Worm (Caenorhabditis elegans) whole organism, L1 larva: ENCODE results near the gene spe-41.

ENCODE experiments used
- C34B4.2 ChIP-seq: sonication (generic microtip); optimal IDR thresholded peaks from 2 replicates; lab custom pipeline; 2017; ENCODE audit warnings: mild to moderate bottlenecking, missing genetic modification characterization, missing compliant biosample characterization
- alr-1 ChIP-seq: fragments of 200-800 bp; sonication (Bioruptor generic); optimal IDR thresholded peaks from 2 replicates; lab custom pipeline; 2018; ENCODE audit warnings: borderline replicate concordance, mild to moderate bottlenecking, missing genetic modification characterization, missing compliant biosample characterization
- blmp-1 ChIP-seq: fragments of 150-350 bp; optimal IDR thresholded peaks from 2 replicates; lab custom pipeline; 2014; ENCODE audit warnings: missing biosample characterization, missing genetic modification characterization
- ceh-63 ChIP-seq: fragments of 200-800 bp; sonication (Bioruptor generic); optimal IDR thresholded peaks from 2 replicates; lab custom pipeline; 2018; ENCODE audit warnings: mild to moderate bottlenecking, missing genetic modification characterization, missing compliant biosample characterization
- ces-1 ChIP-seq: fragments of 150-350 bp; optimal IDR thresholded peaks from 2 replicates; lab custom pipeline; 2014; ENCODE audit warnings: missing biosample characterization, missing genetic modification reagents, missing genetic modification characterization
- dpl-1 ChIP-seq, 3 experiments: fragments of 150-350 bp in 2 of 3; sonication (generic microtip) in 1 of 3; optimal IDR thresholded peaks; 2 replicates each; lab custom pipeline; 2014 to 2017; ENCODE audit warnings: missing biosample characterization in 3 of 3, missing genetic modification characterization in 3 of 3, missing genetic modification reagents in 3 of 3
- dsc-1 ChIP-seq: sonication (generic microtip); optimal IDR thresholded peaks from 2 replicates; lab custom pipeline; 2016; ENCODE audit warnings: mild to moderate bottlenecking, missing genetic modification characterization, missing compliant biosample characterization
- efl-1 ChIP-seq, 4 experiments: fragments of 150-350 bp; optimal IDR thresholded peaks in 3 of 4; peaks in 1 of 4; 1 replicate in 1 of 4; 2 replicates in 3 of 4; lab custom pipeline; 2014; ENCODE audit warnings: missing biosample characterization in 2 of 4, missing genetic modification characterization in 2 of 4, missing genetic modification reagents in 2 of 4
- ets-5 ChIP-seq: fragments of 200-800 bp; sonication (Bioruptor generic); IDR thresholded peaks from 2 replicates; pipeline ENCODE4 v1.3.6; 2022; ENCODE audit warnings: missing genetic modification characterization, missing compliant biosample characterization
- fkh-8 ChIP-seq: sonication (generic microtip); optimal IDR thresholded peaks from 2 replicates; lab custom pipeline; 2016; ENCODE audit warnings: mild to moderate bottlenecking, missing genetic modification characterization, missing compliant biosample characterization
- grh-1 ChIP-seq: fragments of 200-800 bp; sonication (Bioruptor generic); IDR thresholded peaks from 2 replicates; pipeline ENCODE4 v1.3.6; 2022; ENCODE audit warnings: missing genetic modification reagents, missing genetic modification characterization, missing compliant biosample characterization
- hlh-17 ChIP-seq: fragments of 200-800 bp; sonication (Bioruptor generic); optimal IDR thresholded peaks from 2 replicates; lab custom pipeline; 2018; ENCODE audit warnings: missing genetic modification characterization, mild to moderate bottlenecking, missing compliant biosample characterization, moderate library complexity, borderline replicate concordance
- hlh-4 ChIP-seq: sonication (generic microtip); optimal IDR thresholded peaks from 2 replicates; lab custom pipeline; 2016; ENCODE audit warnings: mild to moderate bottlenecking, missing genetic modification characterization, missing compliant biosample characterization
- hpl-2 ChIP-seq: fragments of 150-350 bp; optimal IDR thresholded peaks from 2 replicates; lab custom pipeline; 2014; ENCODE audit warnings: missing biosample characterization, missing genetic modification reagents, missing genetic modification characterization
- irx-1 ChIP-seq: sonication (generic microtip); optimal IDR thresholded peaks from 2 replicates; lab custom pipeline; 2016; ENCODE audit warnings: missing genetic modification characterization, missing compliant biosample characterization
- jun-1 ChIP-seq: fragments of 150-350 bp; optimal IDR thresholded peaks from 2 replicates; lab custom pipeline; 2014; ENCODE audit warnings: missing biosample characterization, missing genetic modification reagents, missing genetic modification characterization
- lin-13 ChIP-seq: fragments of 150-350 bp; optimal IDR thresholded peaks from 2 replicates; lab custom pipeline; 2014; ENCODE audit warnings: missing biosample characterization, missing genetic modification reagents, missing genetic modification characterization
- lin-35 ChIP-seq, 2 experiments: fragments of 150-350 bp; optimal IDR thresholded peaks; 2 replicates each; lab custom pipeline; 2014; ENCODE audit warnings: missing biosample characterization in 2 of 2, missing genetic modification characterization in 2 of 2, missing genetic modification reagents in 2 of 2
- lin-39 ChIP-seq: fragments of 150-350 bp; optimal IDR thresholded peaks from 2 replicates; lab custom pipeline; 2014; ENCODE audit warnings: missing biosample characterization, missing genetic modification reagents, missing genetic modification characterization
- lir-3 ChIP-seq: sonication (generic microtip); optimal IDR thresholded peaks from 2 replicates; lab custom pipeline; 2016; ENCODE audit warnings: mild to moderate bottlenecking, missing genetic modification characterization, moderate library complexity, missing compliant biosample characterization; ENCODE audit not compliant: poor library complexity
- lsy-2 ChIP-seq, 2 experiments: fragments of 150-350 bp; optimal IDR thresholded peaks; 2 replicates each; lab custom pipeline; 2014; ENCODE audit warnings: missing biosample characterization in 2 of 2, missing genetic modification characterization in 2 of 2
- mab-9 ChIP-seq: fragments of 200-800 bp; sonication (Bioruptor generic); IDR thresholded peaks from 2 replicates; pipeline ENCODE4 v1.3.6; 2022; ENCODE audit warnings: missing genetic modification reagents, missing genetic modification characterization, missing compliant biosample characterization
- mef-2 ChIP-seq: fragments of 150-350 bp; optimal IDR thresholded peaks from 2 replicates; lab custom pipeline; 2014; ENCODE audit warnings: missing biosample characterization, missing genetic modification characterization
- mep-1 ChIP-seq: fragments of 150-350 bp; optimal IDR thresholded peaks from 2 replicates; lab custom pipeline; 2014; ENCODE audit warnings: missing biosample characterization, missing genetic modification characterization
- nhr-19 ChIP-seq: fragments of 200-800 bp; sonication (Bioruptor generic); conservative IDR thresholded peaks from 2 replicates; pipeline ENCODE4 v1.3.6; 2022; ENCODE audit warnings: missing genetic modification characterization, missing compliant biosample characterization
- nhr-20 ChIP-seq: sonication (generic microtip); optimal IDR thresholded peaks from 2 replicates; lab custom pipeline; 2016; ENCODE audit warnings: mild to moderate bottlenecking, missing genetic modification characterization, missing compliant biosample characterization
- nhr-28 ChIP-seq: fragments of 150-350 bp; optimal IDR thresholded peaks from 2 replicates; lab custom pipeline; 2014; ENCODE audit warnings: missing biosample characterization, missing genetic modification characterization
- nhr-47 ChIP-seq: sonication (generic microtip); optimal IDR thresholded peaks from 2 replicates; lab custom pipeline; 2016; ENCODE audit warnings: mild to moderate bottlenecking, missing genetic modification characterization, moderate library complexity, missing compliant biosample characterization
- nhr-71 ChIP-seq: sonication (generic microtip); optimal IDR thresholded peaks from 2 replicates; lab custom pipeline; 2016; ENCODE audit warnings: mild to moderate bottlenecking, missing genetic modification characterization, moderate library complexity, missing compliant biosample characterization
- nhr-84 ChIP-seq: sonication (generic microtip); optimal IDR thresholded peaks from 2 replicates; lab custom pipeline; 2017; ENCODE audit warnings: missing biosample characterization, missing genetic modification characterization
- nhr-85 ChIP-seq: sonication (generic microtip); peaks from one replicate; lab custom pipeline; 2016; ENCODE audit warnings: missing genetic modification characterization, inconsistent platforms, missing compliant biosample characterization
- pax-3 ChIP-seq: fragments of 200-800 bp; sonication (Bioruptor generic); optimal IDR thresholded peaks from 2 replicates; lab custom pipeline; 2018; ENCODE audit warnings: mild to moderate bottlenecking, missing genetic modification characterization, moderate library complexity, missing compliant biosample characterization
- pqm-1 ChIP-seq: sonication (generic microtip); optimal IDR thresholded peaks from 3 replicates; lab custom pipeline; 2017; ENCODE audit warnings: missing biosample characterization, missing genetic modification characterization
- rnt-1 ChIP-seq: sonication (generic microtip); optimal IDR thresholded peaks from 2 replicates; lab custom pipeline; 2016; ENCODE audit warnings: mild to moderate bottlenecking, missing genetic modification characterization, moderate library complexity, missing compliant biosample characterization
- skn-1 ChIP-seq: fragments of 150-350 bp; optimal IDR thresholded peaks from 2 replicates; lab custom pipeline; 2014; ENCODE audit warnings: missing biosample characterization, missing genetic modification characterization
- snu-23 ChIP-seq: sonication (generic microtip); optimal IDR thresholded peaks from 2 replicates; lab custom pipeline; 2016; ENCODE audit warnings: missing genetic modification characterization, missing compliant biosample characterization
- sptf-1 ChIP-seq: fragments of 150-350 bp; optimal IDR thresholded peaks from 2 replicates; lab custom pipeline; 2014; ENCODE audit warnings: missing biosample characterization, missing genetic modification characterization
- sup-37 ChIP-seq: fragments of 200-800 bp; sonication (Bioruptor generic); optimal IDR thresholded peaks from 2 replicates; lab custom pipeline; 2018; ENCODE audit warnings: mild to moderate bottlenecking, missing genetic modification characterization, missing compliant biosample characterization
- unc-130 ChIP-seq: fragments of 150-350 bp; optimal IDR thresholded peaks from 2 replicates; lab custom pipeline; 2017; ENCODE audit warnings: missing biosample characterization, missing genetic modification characterization, inconsistent platforms
- unc-62 ChIP-seq: fragments of 150-350 bp; optimal IDR thresholded peaks from 2 replicates; lab custom pipeline; 2014; ENCODE audit warnings: missing biosample characterization, missing genetic modification reagents, missing genetic modification characterization
- vab-15 ChIP-seq: sonication (generic microtip); optimal IDR thresholded peaks from 2 replicates; lab custom pipeline; 2017; ENCODE audit warnings: missing genotype, mild to moderate bottlenecking, missing genetic modification characterization, missing compliant biosample characterization
- xbp-1 ChIP-seq: sonication (generic microtip); optimal IDR thresholded peaks from 2 replicates; lab custom pipeline; 2016; ENCODE audit warnings: missing genetic modification characterization, missing compliant biosample characterization
- zag-1 ChIP-seq: fragments of 150-350 bp; optimal IDR thresholded peaks from 2 replicates; lab custom pipeline; 2014; ENCODE audit warnings: missing biosample characterization, missing genetic modification characterization
- ztf-11 ChIP-seq, 2 experiments: sonication (generic microtip); optimal IDR thresholded peaks; 2 replicates each; lab custom pipeline; 2016 to 2017; ENCODE audit warnings: missing genetic modification characterization in 2 of 2, missing biosample characterization in 1 of 2, missing compliant biosample characterization in 1 of 2
- ztf-4 ChIP-seq: fragments of 150-350 bp; optimal IDR thresholded peaks from 2 replicates; lab custom pipeline; 2014; ENCODE audit warnings: missing biosample characterization, missing genetic modification characterization

Gene spe-41

DNA sequence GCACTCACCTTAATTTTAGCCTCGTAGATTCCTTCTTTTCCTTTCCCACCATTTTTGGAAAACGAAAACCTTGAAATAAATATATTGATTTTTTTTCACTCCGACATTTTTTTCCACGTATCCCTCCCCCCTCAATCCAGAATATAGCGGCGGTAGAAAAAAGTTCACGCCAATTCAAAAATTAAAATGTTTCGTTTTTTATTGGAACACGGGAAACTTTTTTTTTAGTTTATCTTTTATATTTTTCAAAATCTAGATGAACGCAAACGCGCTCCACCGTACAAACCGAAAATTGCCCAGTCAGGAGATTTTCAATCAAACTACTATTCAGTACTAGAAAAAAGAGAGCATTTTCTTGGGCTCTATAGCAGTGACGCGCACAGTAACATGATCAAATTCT lies at the start of gene spe-41:
Gene spe-41, minus strand, starts transcription at position 72 of the 400 bp plus-strand sequence.
- no peak for TF ChIP-seq ztf-4 (tag; lab: Kevin White, UChicago)
- no peak for TF ChIP-seq C34B4.2 (tag; lab: Kevin White, UChicago)
- TF ChIP-seq jun-1 (tag; lab: Kevin White, UChicago), result no peak
- TF ChIP-seq snu-23 (GFP tag; lab: Kevin White, UChicago), result no peak
- no peak for TF ChIP-seq pax-3 (tag; lab: Kevin White, UChicago)
- TF ChIP-seq fkh-8 (tag; lab: Kevin White, UChicago), result no peak
- no peak for TF ChIP-seq mab-9 (GFP tag; lab: Robert Waterston, UW)
- TF ChIP-seq hlh-17, result no peak
- no peak for TF ChIP-seq ztf-11 (tag; optimal IDR thresholded peaks at IDR 0.05; lab: Kevin White, UChicago)
- TF ChIP-seq blmp-1 (tag; lab: Kevin White, UChicago), result no peak
- no peak for TF ChIP-seq irx-1
- TF ChIP-seq nhr-85 (tag; lab: Kevin White, UChicago), result no peak
- no peak for TF ChIP-seq unc-130 (tag; lab: Kevin White, UChicago)
- no peak for TF ChIP-seq sup-37 (GFP tag; lab: Kevin White, UChicago)
- no peak for TF ChIP-seq dsc-1 (tag; lab: Kevin White, UChicago)

DNA sequence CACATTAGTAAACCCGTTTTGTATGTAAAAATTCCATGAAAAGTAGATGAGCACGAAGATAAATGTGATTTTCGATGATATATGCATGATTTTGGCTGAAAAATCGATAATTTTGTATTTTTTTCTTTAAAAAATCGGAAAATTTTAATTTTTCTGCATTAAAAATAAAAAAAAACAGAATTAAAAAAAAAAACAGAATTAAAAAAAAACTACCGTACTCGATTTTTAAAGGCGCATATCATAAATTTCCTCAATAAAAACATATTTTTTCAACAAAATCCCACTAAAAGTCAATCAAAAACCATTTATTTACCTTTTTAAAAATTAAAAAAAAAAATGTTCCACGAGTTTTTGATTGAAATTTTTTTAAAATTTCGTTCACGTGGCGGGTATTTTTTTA lies 49.1 kb upstream of the spe-41 start, which contains the start of gene gly-14:
Gene gly-14, minus strand, starts transcription at position 101 of the 400 bp plus-strand sequence.
- TF ChIP-seq C34B4.2 (tag; lab: Kevin White, UChicago) (no peak), sup-37 (GFP tag; lab: Kevin White, UChicago) (no peak), mep-1 (tag; lab: Kevin White, UChicago) (no peak), zag-1 (tag; lab: Kevin White, UChicago) (no peak), mef-2 (tag; lab: Kevin White, UChicago) (no peak), nhr-71 (no peak), xbp-1 (no peak), lin-13 (no peak), lsy-2 (tag; optimal IDR thresholded peaks at IDR 0.05; lab: Kevin White, UChicago) (no peak), ceh-63 (GFP tag; lab: Kevin White, UChicago) (no peak), hpl-2 (GFP tag; lab: Kevin White, UChicago) (no peak), ets-5 (GFP tag; lab: Robert Waterston, UW) (no peak)
- TF ChIP-seq, all 84 proteins: peak for 0

DNA sequence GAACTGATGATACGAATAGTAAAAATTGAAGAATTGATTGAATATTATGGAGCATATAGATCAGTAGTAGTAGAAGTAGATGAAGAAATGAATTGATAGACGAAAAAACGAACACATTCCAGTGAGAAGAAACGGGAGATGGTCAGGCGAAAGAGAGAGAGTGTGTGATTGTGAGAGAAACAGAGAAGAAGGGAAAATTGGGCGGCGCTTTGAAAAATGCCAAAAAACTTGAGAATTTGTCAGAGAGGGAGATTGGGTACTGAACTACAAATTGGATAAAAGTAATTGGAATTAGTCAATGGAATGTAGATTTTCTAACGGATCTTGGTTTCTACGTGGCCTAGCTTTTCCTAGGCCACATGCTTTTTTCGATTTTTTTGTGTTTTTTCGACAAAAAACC lies 44.2 kb upstream of the spe-41 start, which contains the start of gene C34C12.7:
Gene C34C12.7, minus strand, starts transcription at position 118 of the 400 bp plus-strand sequence.
- TF ChIP-seq sptf-1 (tag; lab: Kevin White, UChicago) (no peak), dpl-1 (GFP tag; optimal IDR thresholded peaks at IDR 0.05; lab: Kevin White, UChicago) (peak in 1 of 3 experiments; percentile 10), alr-1 (no peak), vab-15 (tag; lab: Kevin White, UChicago) (no peak), ces-1 (GFP tag; lab: Kevin White, UChicago) (no peak), lin-35 (GFP tag; optimal IDR thresholded peaks at IDR 0.05; lab: Kevin White, UChicago) (peak in 1 of 2 experiments; percentile 35), nhr-20 (tag; lab: Kevin White, UChicago) (no peak), nhr-19 (no peak), nhr-28 (tag; lab: Kevin White, UChicago) (no peak), unc-62 (GFP tag; lab: Kevin White, UChicago) (no peak), rnt-1 (tag; lab: Kevin White, UChicago) (no peak), lin-39 (tag; lab: Kevin White, UChicago) (no peak), pqm-1 (tag; lab: Kevin White, UChicago) (no peak), grh-1 (GFP tag; lab: Robert Waterston, UW) (no peak), efl-1 (optimal IDR thresholded peaks at IDR 0.05; lab: Kevin White, UChicago) (no peak), efl-1 (GFP tag; optimal IDR thresholded peaks at IDR 0.05 in 1 of 2; lab: Kevin White, UChicago) (peak; percentile 50 to 91), hlh-4 (no peak), skn-1 (no peak), nhr-84 (tag; lab: Kevin White, UChicago) (no peak), dsc-1 (tag; lab: Kevin White, UChicago) (no peak), nhr-47 (tag; lab: Kevin White, UChicago) (no peak), lir-3 (no peak)
